Fruit fly (Drosophila melanogaster): ENCODE results near the gene Ttc1.

- TF ChIP-seq spab (GFP tag; optimal IDR thresholded peaks at IDR 0.05) (no peak), CG6854 (GFP tag; optimal IDR thresholded peaks at IDR 0.05) (no peak), CG31627 (GFP tag; optimal IDR thresholded peaks at IDR 0.05) (no peak), Hr4 (GFP tag; optimal IDR thresholded peaks at IDR 0.05) (no peak), Met (GFP tag; optimal IDR thresholded peaks at IDR 0.05) (no peak), Ets21C (GFP tag; optimal IDR thresholded peaks at IDR 0.05) (no peak), Hr39 (GFP tag; optimal IDR thresholded peaks at IDR 0.05) (no peak)
Measured at dm6 chr3R:16482276-16482675, 39.5 kb upstream of the Ttc1 start, which contains the start of gene Sdhaf3.
